Fruit fly (Drosophila melanogaster): ENCODE measurements around the gene Amt.

The Amt gene

dm6 chr3R:15242186-15243045, 6.5 kb downstream of the Amt start, which contains the start of the genes tefu and Hsc70-4 (continued):
- no peak for TF ChIP-seq btn (GFP tag; optimal IDR thresholded peaks at IDR 0.05)
- TF ChIP-seq fd64A (GFP tag; optimal IDR thresholded peaks at IDR 0.05) = no peak
- TF ChIP-seq CG8765 (GFP tag; IDR thresholded peaks at IDR 0.05) = peak; percentile 78
- TF ChIP-seq NFAT (GFP tag; IDR thresholded peaks at IDR 0.05) = peak; percentile 59
- TF ChIP-seq Awh (GFP tag; IDR thresholded peaks at IDR 0.05) = 0 out of 2 replicates have a peak, but pooled peaks have one; percentile 8
- no peak for TF ChIP-seq CG7556 (GFP tag; optimal IDR thresholded peaks at IDR 0.05)
- 0 out of 2 replicates have a peak, but pooled peaks have one; percentile 43 for TF ChIP-seq gsb (GFP tag; IDR thresholded peaks at IDR 0.05)
- peak; percentile 63 for TF ChIP-seq CG13123 (GFP tag; optimal IDR thresholded peaks at IDR 0.05)
- peak; percentile 43; the same call in 2 of the 3 replicates for TF ChIP-seq Opbp (GFP tag; IDR thresholded peaks at IDR 0.05; ENCODE audit: partially characterized antibody)
- peak in 1 of 2 experiments; percentile 83 for TF ChIP-seq chif (GFP tag; optimal IDR thresholded peaks at IDR 0.05)
- TF ChIP-seq luna (GFP tag; optimal IDR thresholded peaks at IDR 0.05) = peak; percentile 47
- TF ChIP-seq lbe (GFP tag; optimal IDR thresholded peaks at IDR 0.05) = no peak
- peak; percentile 73 for TF ChIP-seq B-H1 (GFP tag; IDR thresholded peaks at IDR 0.05)
- TF ChIP-seq CG12155 (GFP tag; optimal IDR thresholded peaks at IDR 0.05) = peak; percentile 72
- peak; percentile 71 for TF ChIP-seq Atf3 (GFP tag; optimal IDR thresholded peaks at IDR 0.05)
- TF ChIP-seq ab (GFP tag; optimal IDR thresholded peaks at IDR 0.05) = peak; percentile 77
- no peak for TF ChIP-seq pros (GFP tag; optimal IDR thresholded peaks at IDR 0.05)
- no peak for TF ChIP-seq ftz-f1 (GFP tag; optimal IDR thresholded peaks at IDR 0.05)
- peak; percentile 80 for TF ChIP-seq CG30431 (GFP tag; optimal IDR thresholded peaks at IDR 0.05)
- peak; percentile 85 for TF ChIP-seq bcd (GFP tag; optimal IDR thresholded peaks at IDR 0.05)
- TF ChIP-seq Hr78 (GFP tag; optimal IDR thresholded peaks at IDR 0.05) = peak in 1 of 2 experiments; percentile 77
- peak; percentile 95 for TF ChIP-seq sqz (GFP tag; optimal IDR thresholded peaks at IDR 0.05)
- peak; percentile 19 for TF ChIP-seq lab (GFP tag; optimal IDR thresholded peaks at IDR 0.05)
- no peak for TF ChIP-seq dati (GFP tag; IDR thresholded peaks at IDR 0.05)
- peak; percentile 86 for TF ChIP-seq sens (GFP tag)
- peak; percentile 72 for TF ChIP-seq Ets97D (GFP tag; optimal IDR thresholded peaks at IDR 0.05)
- peak; percentile 44 for TF ChIP-seq YL-1 (GFP tag; optimal IDR thresholded peaks at IDR 0.05)
- no peak for TF ChIP-seq CG10565 (GFP tag; optimal IDR thresholded peaks at IDR 0.05)
- peak; percentile 70 for TF ChIP-seq Xrp1 (GFP tag; IDR thresholded peaks at IDR 0.05)
- peak; percentile 61 for TF ChIP-seq Camta (GFP tag; optimal IDR thresholded peaks at IDR 0.05)
- no peak for TF ChIP-seq disco-r (GFP tag; optimal IDR thresholded peaks at IDR 0.05)
- no peak for TF ChIP-seq Scr (GFP tag; IDR thresholded peaks at IDR 0.05; ENCODE audit: partially characterized antibody)
- peak in 1 of 2 experiments; percentile 48 for TF ChIP-seq crp (GFP tag; optimal IDR thresholded peaks at IDR 0.05)
- no peak for TF ChIP-seq eyg (GFP tag; optimal IDR thresholded peaks at IDR 0.05)
- no peak for TF ChIP-seq sd (tag; optimal IDR thresholded peaks at IDR 0.05)
- TF ChIP-seq CG33557 (GFP tag; optimal IDR thresholded peaks at IDR 0.05) = peak; percentile 40
- 0 out of 2 replicates have a peak, but pooled peaks have one; percentile 29 for TF ChIP-seq stc (GFP tag; IDR thresholded peaks at IDR 0.05)
- peak; percentile 74 for TF ChIP-seq CG9727 (GFP tag; optimal IDR thresholded peaks at IDR 0.05)
- TF ChIP-seq CG12391 (tag; optimal IDR thresholded peaks at IDR 0.05) = peak; percentile 86
- no peak; the same call in 1 of the 2 replicates for TF ChIP-seq Taf1 (GFP tag; IDR thresholded peaks at IDR 0.05)
- no peak for TF ChIP-seq Jarid2 (GFP tag; optimal IDR thresholded peaks at IDR 0.05)
- TF ChIP-seq Drgx (GFP tag; IDR thresholded peaks at IDR 0.05) = peak; percentile 42; the same call in 1 of the 2 replicates
- TF ChIP-seq Ravus (GFP tag; IDR thresholded peaks at IDR 0.05) = peak; percentile 43
- TF ChIP-seq CG11504 (tag; optimal IDR thresholded peaks at IDR 0.05) = no peak
- peak; percentile 31 for TF ChIP-seq CG13287 (GFP tag; IDR thresholded peaks at IDR 0.05; ENCODE audit: partially characterized antibody)
- peak; percentile 6 for TF ChIP-seq salm (tag; optimal IDR thresholded peaks at IDR 0.05)
- no peak for TF ChIP-seq CG17568 (GFP tag; optimal IDR thresholded peaks at IDR 0.05)
- TF ChIP-seq CG14965 (GFP tag; optimal IDR thresholded peaks at IDR 0.05; ENCODE audit: borderline replicate concordance) = no peak

All from whole organism, embryonic.